Worm (Caenorhabditis elegans) whole organism, late embryonic: ENCODE data around the gene sfxn-2.

Experiments used
- C38D4.7 ChIP-seq: fragments of 200-800 bp; sonication (Bioruptor generic); optimal IDR thresholded peaks from 2 replicates; lab custom pipeline; 2018; ENCODE audit warnings: mild to moderate bottlenecking, missing genetic modification characterization, moderate library complexity, missing compliant biosample characterization
- F13H6.1 ChIP-seq: sonication (generic microtip); optimal IDR thresholded peaks from 2 replicates; lab custom pipeline; 2016; ENCODE audit warnings: missing genetic modification characterization, missing compliant biosample characterization
- ceh-14 ChIP-seq: sonication (generic microtip); optimal IDR thresholded peaks from 2 replicates; lab custom pipeline; 2016; ENCODE audit warnings: missing genotype, missing genetic modification characterization, missing compliant biosample characterization
- ceh-18 ChIP-seq: sonication (generic microtip); optimal IDR thresholded peaks from 2 replicates; lab custom pipeline; 2016; ENCODE audit warnings: missing genetic modification characterization, missing compliant biosample characterization
- ceh-22 ChIP-seq: sonication (generic microtip); optimal IDR thresholded peaks from 2 replicates; lab custom pipeline; 2017; ENCODE audit warnings: missing biosample characterization, missing genetic modification characterization
- ceh-30 ChIP-seq: fragments of 150-350 bp; optimal IDR thresholded peaks from 2 replicates; lab custom pipeline; 2014; ENCODE audit warnings: missing biosample characterization, missing genetic modification characterization
- ceh-31 ChIP-seq: sonication (generic microtip); optimal IDR thresholded peaks from 2 replicates; lab custom pipeline; 2016; ENCODE audit warnings: missing genetic modification characterization, missing compliant biosample characterization
- ceh-45 ChIP-seq: fragments of 200-800 bp; sonication (Bioruptor generic); IDR thresholded peaks from 2 replicates; pipeline ENCODE4 v1.3.6; 2022; ENCODE audit warnings: missing genetic modification reagents, missing genetic modification characterization, missing compliant biosample characterization
- ceh-48 ChIP-seq: sonication (generic microtip); optimal IDR thresholded peaks from 2 replicates; lab custom pipeline; 2016; ENCODE audit warnings: missing genetic modification characterization, inconsistent platforms, missing compliant biosample characterization
- ceh-6 ChIP-seq: fragments of 200-800 bp; sonication (Bioruptor generic); optimal IDR thresholded peaks from 2 replicates; lab custom pipeline; 2018; ENCODE audit warnings: mild to moderate bottlenecking, missing genetic modification characterization, missing compliant biosample characterization
- ceh-9 ChIP-seq: sonication (generic microtip); optimal IDR thresholded peaks from 2 replicates; lab custom pipeline; 2016; ENCODE audit warnings: mild to moderate bottlenecking, missing genetic modification characterization, inconsistent platforms, missing compliant biosample characterization
- che-1 ChIP-seq: sonication (generic microtip); optimal IDR thresholded peaks from 2 replicates; lab custom pipeline; 2016; ENCODE audit warnings: mild to moderate bottlenecking, missing genetic modification characterization, missing compliant biosample characterization
- fkh-10 ChIP-seq: fragments of 150-350 bp; optimal IDR thresholded peaks from 2 replicates; lab custom pipeline; 2014; ENCODE audit warnings: missing biosample characterization, missing genetic modification reagents, missing genetic modification characterization
- fkh-6 ChIP-seq: sonication (generic microtip); optimal IDR thresholded peaks from 2 replicates; lab custom pipeline; 2016; ENCODE audit warnings: missing genetic modification characterization, missing compliant biosample characterization
- hlh-30 ChIP-seq: sonication (generic microtip); optimal IDR thresholded peaks from 2 replicates; lab custom pipeline; 2017; ENCODE audit warnings: antibody characterized with exemption, missing genetic modification characterization, missing compliant biosample characterization; ENCODE audit not compliant: insufficient read depth
- hlh-6 ChIP-seq: sonication (generic microtip); optimal IDR thresholded peaks from 2 replicates; lab custom pipeline; 2016; ENCODE audit warnings: missing genotype, missing genetic modification characterization, missing compliant biosample characterization
- hlh-8 ChIP-seq: sonication (generic microtip); optimal IDR thresholded peaks from 2 replicates; lab custom pipeline; 2016; ENCODE audit warnings: missing genotype, missing genetic modification characterization, missing compliant biosample characterization
- mec-3 ChIP-seq: sonication (generic microtip); optimal IDR thresholded peaks from 2 replicates; lab custom pipeline; 2016; ENCODE audit warnings: borderline replicate concordance, missing genetic modification characterization, missing compliant biosample characterization
- nhr-232 ChIP-seq: sonication (generic microtip); optimal IDR thresholded peaks from 2 replicates; lab custom pipeline; 2016; ENCODE audit warnings: missing genetic modification characterization, missing compliant biosample characterization
- npax-4 ChIP-seq: sonication (generic microtip); optimal IDR thresholded peaks from 2 replicates; lab custom pipeline; 2016; ENCODE audit warnings: missing genetic modification characterization, missing compliant biosample characterization
- pag-3 ChIP-seq: sonication (generic microtip); optimal IDR thresholded peaks from 2 replicates; lab custom pipeline; 2016; ENCODE audit warnings: missing compliant biosample characterization, missing genetic modification characterization, borderline replicate concordance
- pax-1 ChIP-seq: fragments of 150-350 bp; optimal IDR thresholded peaks from 2 replicates; lab custom pipeline; 2014; ENCODE audit warnings: missing biosample characterization, missing genetic modification characterization
- pha-4 ChIP-seq: fragments of 150-350 bp; optimal IDR thresholded peaks from 2 replicates; lab custom pipeline; 2018; ENCODE audit warnings: missing biosample characterization, missing genetic modification reagents, missing genetic modification characterization
- pqm-1 ChIP-seq: sonication (generic microtip); optimal IDR thresholded peaks from 2 replicates; lab custom pipeline; 2016; ENCODE audit warnings: missing genetic modification characterization, missing compliant biosample characterization
- rnt-1 ChIP-seq: sonication (generic microtip); optimal IDR thresholded peaks from 2 replicates; lab custom pipeline; 2016; ENCODE audit warnings: missing genetic modification characterization, missing compliant biosample characterization
- sox-4 ChIP-seq: sonication (generic microtip); optimal IDR thresholded peaks from 2 replicates; lab custom pipeline; 2017; ENCODE audit warnings: mild to moderate bottlenecking, missing genetic modification characterization, inconsistent platforms, missing compliant biosample characterization
- tbx-7 ChIP-seq: sonication (generic microtip); optimal IDR thresholded peaks from 2 replicates; lab custom pipeline; 2016; ENCODE audit warnings: missing genotype, missing genetic modification characterization, missing compliant biosample characterization
- ttx-3 ChIP-seq: sonication (generic microtip); optimal IDR thresholded peaks from 2 replicates; lab custom pipeline; 2016; ENCODE audit warnings: missing genetic modification reagents, missing genetic modification characterization, missing compliant biosample characterization
- unc-42 ChIP-seq: sonication (generic microtip); optimal IDR thresholded peaks from 2 replicates; lab custom pipeline; 2016; ENCODE audit warnings: missing genotype, missing genetic modification characterization, missing compliant biosample characterization
- unc-55 ChIP-seq: sonication (generic microtip); optimal IDR thresholded peaks from 2 replicates; lab custom pipeline; 2017; ENCODE audit warnings: missing biosample characterization, missing genetic modification reagents, missing genetic modification characterization
- ztf-16 ChIP-seq: sonication (generic microtip); optimal IDR thresholded peaks from 2 replicates; lab custom pipeline; 2017; ENCODE audit warnings: missing genetic modification characterization, missing compliant biosample characterization

Gene sfxn-2

ce11 chrX:7982047-7982446 is 23.9 kb upstream of the sfxn-2 start, which contains the start of gene his-71:
TSS of gene his-71 (minus strand) at chrX:7982070.
- TF ChIP-seq hlh-8 (tag; lab: Kevin White, UChicago) (no peak), ttx-3 (tag; lab: Kevin White, UChicago) (no peak), ceh-31 (tag; lab: Kevin White, UChicago) (no peak), ceh-6 (no peak), ceh-30 (tag; lab: Kevin White, UChicago) (no peak), ceh-22 (tag; lab: Kevin White, UChicago) (no peak), ceh-18 (tag; lab: Kevin White, UChicago) (no peak), pag-3 (tag; lab: Kevin White, UChicago) (no peak), npax-4 (tag; lab: Kevin White, UChicago) (no peak), hlh-6 (no peak), nhr-232 (tag; lab: Kevin White, UChicago) (no peak), sox-4 (tag; lab: Kevin White, UChicago) (no peak), C38D4.7 (GFP tag; lab: Kevin White, UChicago) (no peak), pqm-1 (tag; lab: Kevin White, UChicago) (no peak)

ce11 chrX:7977452-7977851 is 19.3 kb upstream of the sfxn-2 start:
- no peak for TF ChIP-seq ztf-16 (tag; lab: Kevin White, UChicago)
- TF ChIP-seq unc-42 (tag; lab: Kevin White, UChicago), result no peak
- TF ChIP-seq ceh-9 (tag; lab: Kevin White, UChicago), result no peak
- no peak for TF ChIP-seq pax-1 (tag; lab: Kevin White, UChicago)
- TF ChIP-seq ttx-3 (tag; lab: Kevin White, UChicago), result no peak
- no peak for TF ChIP-seq hlh-30 (tag; lab: Kevin White, UChicago)
- TF ChIP-seq pag-3 (tag; lab: Kevin White, UChicago), result no peak
- TF ChIP-seq tbx-7 (tag; lab: Kevin White, UChicago), result no peak

- TF ChIP-seq ceh-9 (tag; lab: Kevin White, UChicago), result no peak
- TF ChIP-seq unc-55 (GFP tag; lab: Kevin White, UChicago), result no peak
- no peak for TF ChIP-seq mec-3 (tag; lab: Kevin White, UChicago)
- TF ChIP-seq pax-1 (tag; lab: Kevin White, UChicago), result no peak
- no peak for TF ChIP-seq F13H6.1
- TF ChIP-seq che-1 (tag; lab: Kevin White, UChicago), result no peak
- TF ChIP-seq ceh-14 (tag; lab: Kevin White, UChicago), result no peak
- no peak for TF ChIP-seq pag-3 (tag; lab: Kevin White, UChicago)
Measured at ce11 chrX:7976400-7976799, 18.3 kb upstream of the sfxn-2 start, which contains the start of gene F45E1.5. TSS of gene F45E1.5 (plus strand) at chrX:7976700.

ce11 chrX:7975741-7976140 is 17.6 kb upstream of the sfxn-2 start:
- TF ChIP-seq pax-1 (tag; lab: Kevin White, UChicago), result no peak
- TF ChIP-seq ceh-18 (tag; lab: Kevin White, UChicago), result no peak
- TF ChIP-seq fkh-6, result no peak
- no peak for TF ChIP-seq pag-3 (tag; lab: Kevin White, UChicago)
- no peak for TF ChIP-seq pha-4 (tag; lab: Kevin White, UChicago)
- TF ChIP-seq, all 69 proteins: peak for 0

- TF ChIP-seq ceh-48 (no peak), npax-4 (tag; lab: Kevin White, UChicago) (no peak), fkh-10 (GFP tag; lab: Kevin White, UChicago) (no peak), rnt-1 (tag; lab: Kevin White, UChicago) (no peak)
Measured at ce11 chrX:7968537-7968936, 10.4 kb upstream of the sfxn-2 start.

- TF ChIP-seq rnt-1 (tag; lab: Kevin White, UChicago) (peak; percentile 6), ceh-45 (GFP tag; lab: Robert Waterston, UW) (no peak)
Measured at ce11 chrX:7965449-7965848, 7.3 kb upstream of the sfxn-2 start.
